Fruit fly (Drosophila melanogaster) whole organism, adult: ENCODE measurements around the gene CG6136.

Experiments
- CG11617 ChIP-seq: fragments of 200-800 bp; sonication (Bioruptor generic); optimal IDR thresholded peaks from 2 replicates; lab custom pipeline; 2017; ENCODE audit warnings: mild to moderate bottlenecking, missing biosample characterization, missing genetic modification reagents, missing genetic modification characterization
- CG12768 ChIP-seq: fragments of 200-800 bp; sonication (Bioruptor generic); optimal IDR thresholded peaks from 2 replicates; lab custom pipeline; 2017; ENCODE audit warnings: missing biosample characterization, missing genetic modification characterization, mild to moderate bottlenecking, moderate library complexity, missing genetic modification reagents
- CG14711 ChIP-seq: fragments of 200-800 bp; sonication (Bioruptor generic); optimal IDR thresholded peaks from 2 replicates; lab custom pipeline; 2018; ENCODE audit warnings: missing biosample characterization, mild to moderate bottlenecking, missing genetic modification characterization, moderate library complexity
- CG1620 ChIP-seq: fragments of 200-800 bp; sonication (Bioruptor generic); optimal IDR thresholded peaks from 2 replicates; lab custom pipeline; 2016; ENCODE audit warnings: missing biosample characterization, missing genetic modification characterization
- CG33017 ChIP-seq: fragments of 200-800 bp; sonication (Bioruptor generic); optimal IDR thresholded peaks from 2 replicates; lab custom pipeline; 2018; ENCODE audit warnings: missing biosample characterization, mild to moderate bottlenecking, missing genetic modification characterization, moderate library complexity
- CG5204 ChIP-seq: fragments of 200-800 bp; sonication (Bioruptor generic); optimal IDR thresholded peaks from 2 replicates; lab custom pipeline; 2016; ENCODE audit warnings: missing biosample characterization, missing genetic modification characterization
- CG7045 ChIP-seq: fragments of 200-800 bp; sonication (Bioruptor generic); optimal IDR thresholded peaks from 2 replicates; lab custom pipeline; 2017; ENCODE audit warnings: missing biosample characterization, mild to moderate bottlenecking, missing genetic modification characterization
- CG7101 ChIP-seq: fragments of 200-800 bp; sonication (Bioruptor generic); optimal IDR thresholded peaks from 2 replicates; lab custom pipeline; 2018; ENCODE audit warnings: missing biosample characterization, mild to moderate bottlenecking, missing genetic modification characterization, moderate library complexity
- Clk ChIP-seq: fragments of 200-800 bp; sonication (Bioruptor generic); optimal IDR thresholded peaks from 2 replicates; lab custom pipeline; 2017; ENCODE audit warnings: missing biosample characterization, missing genetic modification characterization
- Crg-1 ChIP-seq: fragments of 200-800 bp; sonication (Bioruptor generic); optimal IDR thresholded peaks from 2 replicates; lab custom pipeline; 2016; ENCODE audit warnings: missing biosample characterization, missing genetic modification characterization
- Hr96 ChIP-seq: fragments of 200-800 bp; sonication (Bioruptor generic); optimal IDR thresholded peaks from 2 replicates; lab custom pipeline; 2016; ENCODE audit warnings: missing biosample characterization, missing genetic modification characterization
- Mnt ChIP-seq: fragments of 200-800 bp; sonication (Bioruptor generic); optimal IDR thresholded peaks from 2 replicates; lab custom pipeline; 2016; ENCODE audit warnings: missing biosample characterization, mild to moderate bottlenecking, missing genetic modification characterization
- bab1 ChIP-seq: fragments of 200-800 bp; sonication (Bioruptor generic); optimal IDR thresholded peaks from 3 replicates; lab custom pipeline; 2019; ENCODE audit warnings: missing biosample characterization, mild to moderate bottlenecking, missing genetic modification characterization, moderate library complexity
- cic ChIP-seq: fragments of 200-800 bp; sonication (Bioruptor generic); optimal IDR thresholded peaks from 2 replicates; lab custom pipeline; 2017; ENCODE audit warnings: missing biosample characterization, mild to moderate bottlenecking, missing genetic modification characterization, moderate library complexity
- cnc ChIP-seq, 2 experiments: fragments of >200 bp; optimal IDR thresholded peaks; 2 replicates each; lab custom pipeline; 2017
- kay ChIP-seq: fragments of 200-800 bp; sonication (Bioruptor generic); peaks from one replicate; lab custom pipeline; 2016; ENCODE audit warnings: missing biosample characterization, missing genetic modification characterization, borderline replicate concordance
- ovo ChIP-seq: fragments of 200-800 bp; sonication (Bioruptor generic); optimal IDR thresholded peaks from 2 replicates; lab custom pipeline; 2016; ENCODE audit warnings: missing biosample characterization, missing genetic modification characterization
- pad ChIP-seq: fragments of 200-800 bp; sonication (Bioruptor generic); optimal IDR thresholded peaks from 3 replicates; lab custom pipeline; 2017; ENCODE audit warnings: missing biosample characterization, missing genetic modification characterization, mild to moderate bottlenecking, moderate library complexity, missing genetic modification reagents
- tj ChIP-seq: fragments of 200-800 bp; sonication (Bioruptor generic); optimal IDR thresholded peaks from 3 replicates; lab custom pipeline; 2017; ENCODE audit warnings: missing biosample characterization, mild to moderate bottlenecking, missing genetic modification characterization, moderate library complexity
- toe ChIP-seq: fragments of 200-800 bp; sonication (Bioruptor generic); optimal IDR thresholded peaks from 2 replicates; lab custom pipeline; 2016; ENCODE audit warnings: missing biosample characterization, missing genetic modification characterization

Gene CG6136

dm6 chr3R:15407020-15407501 lies 35.0 kb upstream of the CG6136 start, which contains the start of gene CG6125:
Gene CG6125, minus strand, starts transcription at chr3R:15407070.
- TF ChIP-seq CG33017 (tag; lab: Kevin White, UChicago) (no peak), cic (GFP tag; lab: Kevin White, UChicago) (peak; percentile 8), CG12768 (GFP tag; lab: Kevin White, UChicago) (peak; percentile 69)

dm6 chr3R:15406393-15406792 lies 34.4 kb upstream of the CG6136 start:
- TF ChIP-seq cic (GFP tag; lab: Kevin White, UChicago) (no peak), cnc (optimal IDR thresholded peaks at IDR 0.05; lab: Kevin White, UChicago) (no peak), CG7101 (tag; lab: Kevin White, UChicago) (no peak), tj (GFP tag; lab: Kevin White, UChicago) (no peak), Clk (no peak), CG1620 (GFP tag; lab: Kevin White, UChicago) (no peak), Crg-1 (no peak), Hr96 (no peak), CG14711 (tag; lab: Kevin White, UChicago) (no peak), ovo (GFP tag; lab: Kevin White, UChicago) (no peak), bab1 (no peak), CG7045 (GFP tag; lab: Kevin White, UChicago) (no peak), Mnt (GFP tag; lab: Kevin White, UChicago) (no peak), CG12768 (GFP tag; lab: Kevin White, UChicago) (no peak), kay (GFP tag; lab: Kevin White, UChicago) (no peak), pad (no peak), CG11617 (GFP tag; lab: Kevin White, UChicago) (no peak)

DNA sequence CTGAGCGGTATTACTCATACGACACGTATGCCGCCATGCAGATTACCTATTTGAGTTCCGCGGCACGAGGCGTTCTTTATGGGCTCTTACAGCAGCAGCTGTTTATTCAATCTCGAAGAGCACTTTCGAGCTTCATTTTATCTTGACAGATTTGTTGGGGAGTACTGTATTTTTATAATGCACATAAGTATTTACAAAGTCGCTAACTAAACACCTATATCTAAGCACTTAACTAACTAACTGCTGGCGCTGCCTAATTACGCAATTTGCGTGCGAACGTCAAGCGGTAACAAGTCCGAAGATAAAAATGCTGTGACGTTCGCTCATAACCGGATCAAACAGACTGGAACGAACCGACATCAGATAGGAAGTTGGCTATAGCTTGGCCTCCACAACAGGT lies 30.6 kb upstream of the CG6136 start:
- peak; percentile 65 for TF ChIP-seq toe
- TF ChIP-seq CG33017 (tag; lab: Kevin White, UChicago), result peak; percentile 38
- peak; percentile 53 for TF ChIP-seq CG7101 (tag; lab: Kevin White, UChicago)
- TF ChIP-seq CG11617 (GFP tag; lab: Kevin White, UChicago), result peak; percentile 14
- TF ChIP-seq cic (GFP tag; lab: Kevin White, UChicago), result peak; percentile 82
- TF ChIP-seq CG14711 (tag; lab: Kevin White, UChicago), result peak; percentile 41
- TF ChIP-seq Clk, result peak; percentile 46
- TF ChIP-seq CG12768 (GFP tag; lab: Kevin White, UChicago), result peak; percentile 84
- TF ChIP-seq bab1, result no peak
- peak; percentile 26 for TF ChIP-seq CG5204 (GFP tag; lab: Kevin White, UChicago)
- peak; percentile 51 for TF ChIP-seq pad
- no peak for TF ChIP-seq CG1620 (GFP tag; lab: Kevin White, UChicago)
- TF ChIP-seq cnc (optimal IDR thresholded peaks at IDR 0.05; lab: Kevin White, UChicago), result no peak
- peak; percentile 83 for TF ChIP-seq kay (GFP tag; lab: Kevin White, UChicago)
- peak; percentile 85 for TF ChIP-seq CG7045 (GFP tag; lab: Kevin White, UChicago)
- TF ChIP-seq ovo (GFP tag; lab: Kevin White, UChicago), result peak; percentile 2
- TF ChIP-seq Mnt (GFP tag; lab: Kevin White, UChicago), result peak; percentile 1
- no peak for TF ChIP-seq tj (GFP tag; lab: Kevin White, UChicago)

dm6 chr3R:15393206-15393805 lies 21.3 kb upstream of the CG6136 start:
- TF ChIP-seq Mnt (GFP tag; lab: Kevin White, UChicago) (no peak), Hr96 (no peak), CG7101 (tag; lab: Kevin White, UChicago) (no peak), CG1620 (GFP tag; lab: Kevin White, UChicago) (no peak), pad (no peak), CG11617 (GFP tag; lab: Kevin White, UChicago) (no peak), CG14711 (tag; lab: Kevin White, UChicago) (no peak), Clk (no peak), CG12768 (GFP tag; lab: Kevin White, UChicago) (no peak), Crg-1 (no peak), toe (no peak), cic (GFP tag; lab: Kevin White, UChicago) (no peak), cnc (optimal IDR thresholded peaks at IDR 0.05; lab: Kevin White, UChicago) (no peak), tj (GFP tag; lab: Kevin White, UChicago) (no peak), CG33017 (tag; lab: Kevin White, UChicago) (no peak), bab1 (no peak), ovo (GFP tag; lab: Kevin White, UChicago) (no peak), CG5204 (GFP tag; lab: Kevin White, UChicago) (no peak)

dm6 chr3R:15382851-15383250 lies 10.8 kb upstream of the CG6136 start, which contains the start of gene h-cup:
Gene h-cup, minus strand, starts transcription at chr3R:15382951.
- no peak for TF ChIP-seq toe
- TF ChIP-seq pad, result no peak
- no peak for TF ChIP-seq Crg-1
- no peak for TF ChIP-seq CG33017 (tag; lab: Kevin White, UChicago)
- TF ChIP-seq CG5204 (GFP tag; lab: Kevin White, UChicago), result no peak
- no peak for TF ChIP-seq CG7101 (tag; lab: Kevin White, UChicago)
- TF ChIP-seq Mnt (GFP tag; lab: Kevin White, UChicago), result no peak
- TF ChIP-seq CG7045 (GFP tag; lab: Kevin White, UChicago), result no peak
- TF ChIP-seq Clk, result no peak
- no peak for TF ChIP-seq bab1
- no peak for TF ChIP-seq cic (GFP tag; lab: Kevin White, UChicago)
- no peak for TF ChIP-seq ovo (GFP tag; lab: Kevin White, UChicago)

dm6 chr3R:15379071-15379470 lies 7.1 kb upstream of the CG6136 start:
- TF ChIP-seq CG7045 (GFP tag; lab: Kevin White, UChicago) (no peak), CG5204 (GFP tag; lab: Kevin White, UChicago) (no peak), tj (GFP tag; lab: Kevin White, UChicago) (no peak), Crg-1 (no peak), Mnt (GFP tag; lab: Kevin White, UChicago) (no peak), bab1 (no peak), CG12768 (GFP tag; lab: Kevin White, UChicago) (no peak), Hr96 (no peak), pad (no peak), ovo (GFP tag; lab: Kevin White, UChicago) (no peak), cic (GFP tag; lab: Kevin White, UChicago) (no peak)
